Fruit fly (Drosophila melanogaster): ENCODE data around the gene CG15743.

Gene CG15743

DNA sequence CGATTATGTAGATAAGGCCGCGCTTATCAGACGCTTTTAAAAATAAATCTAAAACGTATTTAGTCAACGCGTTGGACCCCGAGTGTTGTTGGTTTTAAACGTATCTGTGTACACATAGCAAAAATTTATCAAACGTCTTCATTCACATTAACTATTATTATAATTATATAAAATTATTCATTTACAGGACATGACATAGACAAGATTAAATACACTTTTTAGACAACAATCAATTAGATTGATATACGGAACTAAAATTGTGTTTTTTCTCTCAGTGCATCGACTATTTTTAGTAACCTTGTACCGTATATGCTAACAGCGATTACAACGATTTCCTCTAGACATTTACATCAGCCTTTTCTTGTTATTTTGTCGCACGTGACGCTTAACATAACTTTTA lies 8.8 kb upstream of the CG15743 start (continued):
- peak; percentile 57 for TF ChIP-seq tio (GFP tag; optimal IDR thresholded peaks at IDR 0.05)
- no peak for TF ChIP-seq CHES-1-like (GFP tag; optimal IDR thresholded peaks at IDR 0.05)
- TF ChIP-seq CG4404 (GFP tag; IDR thresholded peaks at IDR 0.05) = peak; percentile 35
- peak; percentile 80 for TF ChIP-seq unpg (GFP tag; optimal IDR thresholded peaks at IDR 0.05)
- TF ChIP-seq wek (GFP tag; optimal IDR thresholded peaks at IDR 0.05) = no peak
- TF ChIP-seq zfh1 (GFP tag; IDR thresholded peaks at IDR 0.05) = peak; percentile 70; the same call in 2 of the 3 replicates
- peak; percentile 89 for TF ChIP-seq slbo (GFP tag; IDR thresholded peaks at IDR 0.05)
- TF ChIP-seq CG9932 (GFP tag; IDR thresholded peaks at IDR 0.05) = peak; percentile 80
- TF ChIP-seq tap (tag; optimal IDR thresholded peaks at IDR 0.05) = peak; percentile 71
- TF ChIP-seq Awh (GFP tag; IDR thresholded peaks at IDR 0.05) = no peak
- TF ChIP-seq CG11723 (GFP tag; optimal IDR thresholded peaks at IDR 0.05) = no peak
- peak; percentile 80 for TF ChIP-seq Dek (tag; optimal IDR thresholded peaks at IDR 0.05)
- TF ChIP-seq CG12299 (tag; optimal IDR thresholded peaks at IDR 0.05) = peak; percentile 70
- TF ChIP-seq bowl (GFP tag; IDR thresholded peaks at IDR 0.05) = no peak
- 0 out of 3 replicates have a peak, but pooled peaks have one; percentile 70 for TF ChIP-seq C15 (GFP tag; IDR thresholded peaks at IDR 0.05)
- peak; percentile 73 for TF ChIP-seq sug (tag; optimal IDR thresholded peaks at IDR 0.05)
- TF ChIP-seq run (tag; optimal IDR thresholded peaks at IDR 0.05) = peak; percentile 49
- TF ChIP-seq CG3281 (GFP tag; optimal IDR thresholded peaks at IDR 0.05) = peak; percentile 90
- peak; percentile 90 for TF ChIP-seq row (GFP tag; IDR thresholded peaks at IDR 0.05)
- TF ChIP-seq schlank (tag; optimal IDR thresholded peaks at IDR 0.05) = peak; percentile 53
- TF ChIP-seq CG14050 (GFP tag; IDR thresholded peaks at IDR 0.05) = peak; percentile 53; the same call in 1 of the 3 replicates
- peak; percentile 22 for TF ChIP-seq Hsf (GFP tag; optimal IDR thresholded peaks at IDR 0.05)
- TF ChIP-seq lmd (GFP tag; IDR thresholded peaks at IDR 0.05) = peak; percentile 84
- no peak for TF ChIP-seq dati (GFP tag; IDR thresholded peaks at IDR 0.05)
- peak in 1 of 3 experiments; percentile 40 for TF ChIP-seq lola (GFP tag; optimal IDR thresholded peaks at IDR 0.05)
- TF ChIP-seq CG10431 (GFP tag; optimal IDR thresholded peaks at IDR 0.05) = no peak
- TF ChIP-seq bsh (GFP tag; optimal IDR thresholded peaks at IDR 0.05) = peak in 1 of 2 experiments; percentile 67
- peak; percentile 78 for TF ChIP-seq Med (GFP tag)
- peak; percentile 86 for TF ChIP-seq CG32532 (GFP tag; IDR thresholded peaks at IDR 0.05)
- peak; percentile 60; the same call in 2 of the 3 replicates for TF ChIP-seq ase (GFP tag; IDR thresholded peaks at IDR 0.05)
- TF ChIP-seq hkb (optimal IDR thresholded peaks at IDR 0.05) = no peak
- TF ChIP-seq hkb (GFP tag; IDR thresholded peaks at IDR 0.05) = peak; percentile 85
- TF ChIP-seq CG6813 (GFP tag; optimal IDR thresholded peaks at IDR 0.05) = peak; percentile 69
- TF ChIP-seq Nf-YC (tag; optimal IDR thresholded peaks at IDR 0.05) = peak; percentile 56
- no peak for TF ChIP-seq maf-S (GFP tag; optimal IDR thresholded peaks at IDR 0.05)
- peak; percentile 77 for TF ChIP-seq CG11456 (GFP tag; IDR thresholded peaks at IDR 0.05)
- no peak for TF ChIP-seq tna (GFP tag; IDR thresholded peaks at IDR 0.05; ENCODE audit: partially characterized antibody)
- TF ChIP-seq CoRest (tag; optimal IDR thresholded peaks at IDR 0.05) = peak; percentile 84
- peak; percentile 43 for TF ChIP-seq CG12071 (GFP tag; optimal IDR thresholded peaks at IDR 0.05)
- TF ChIP-seq fd96Cb (tag; optimal IDR thresholded peaks at IDR 0.05) = peak; percentile 27
- peak; percentile 46 for TF ChIP-seq kah (GFP tag; optimal IDR thresholded peaks at IDR 0.05)
- no peak for TF ChIP-seq Doc3 (GFP tag; IDR thresholded peaks at IDR 0.05; ENCODE audit: partially characterized antibody)
- peak; percentile 77 for TF ChIP-seq Aef1 (GFP tag; IDR thresholded peaks at IDR 0.05)
- peak; percentile 1 for TF ChIP-seq slou (GFP tag; optimal IDR thresholded peaks at IDR 0.05)
- no peak for TF ChIP-seq tll (GFP tag; optimal IDR thresholded peaks at IDR 0.05)
- 0 out of 2 replicates have a peak, but pooled peaks have one; percentile 19 for TF ChIP-seq Rx (GFP tag; IDR thresholded peaks at IDR 0.05)
- TF ChIP-seq dmrt99B (tag; optimal IDR thresholded peaks at IDR 0.05) = peak; percentile 75
- peak; percentile 70 for TF ChIP-seq H2.0 (GFP tag; IDR thresholded peaks at IDR 0.05)
- TF ChIP-seq lab (GFP tag; optimal IDR thresholded peaks at IDR 0.05) = peak; percentile 92
- TF ChIP-seq Neu2 (GFP tag; optimal IDR thresholded peaks at IDR 0.05; ENCODE audit: borderline replicate concordance) = no peak

Data from whole organism, embryonic.